Fruit fly (Drosophila melanogaster): Measurements from ENCODE around the gene CG15528.

DNA sequence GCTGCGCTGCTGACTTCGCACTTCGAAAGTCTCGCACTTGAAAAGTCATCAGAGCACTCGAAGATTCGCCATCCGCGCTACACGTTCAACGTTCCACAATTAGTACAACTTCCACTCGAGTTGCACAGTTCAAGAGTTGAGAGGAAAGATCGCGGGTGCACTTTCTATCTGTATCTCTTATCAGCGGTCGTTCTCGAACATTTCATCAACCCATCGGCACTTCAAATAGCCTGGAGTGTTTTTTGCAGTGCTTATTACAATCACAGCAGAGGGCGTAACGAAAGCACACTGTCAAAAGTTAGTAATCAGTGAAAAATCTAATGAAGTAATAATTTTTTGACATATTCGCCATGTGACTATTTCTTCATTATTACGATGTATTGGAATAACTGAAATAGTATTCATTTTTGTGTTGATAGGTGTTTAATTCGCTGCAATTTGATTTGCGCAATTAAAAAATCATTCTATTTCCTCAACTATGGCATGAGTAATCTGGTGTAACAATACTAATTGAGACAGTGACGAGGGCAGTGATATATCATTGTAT is 49.5 kb upstream of the CG15528 start:
- TF ChIP-seq pan (optimal IDR thresholded peaks at IDR 0.05) (no peak), Dll (optimal IDR thresholded peaks at IDR 0.05) (no peak), EcR (GFP tag; optimal IDR thresholded peaks at IDR 0.05) (no peak), usp (GFP tag; optimal IDR thresholded peaks at IDR 0.05) (no peak), psq (optimal IDR thresholded peaks at IDR 0.05) (no peak)
